Fruit fly (Drosophila melanogaster) whole organism, embryonic: ENCODE measurements around the gene CG15034.

Experiments used
- Adf1 ChIP-seq: fragments of 200-800 bp; sonication (Bioruptor generic); IDR thresholded peaks from 2 replicates; pipeline ENCODE4 v1.3.6; 2022; ENCODE audit warnings: missing biosample characterization, missing genetic modification characterization
- CG12391 ChIP-seq: fragments of 200-800 bp; sonication (Bioruptor generic); optimal IDR thresholded peaks from 3 replicates; lab custom pipeline; 2018; ENCODE audit warnings: missing biosample characterization, mild to moderate bottlenecking, missing genetic modification characterization, moderate library complexity
- CG12744 ChIP-seq: fragments of 200-800 bp; sonication (Bioruptor generic); optimal IDR thresholded peaks from 2 replicates; lab custom pipeline; 2016; ENCODE audit warnings: missing biosample characterization, missing genetic modification characterization
- CG14710 ChIP-seq: fragments of 200-800 bp; sonication (Bioruptor generic); optimal IDR thresholded peaks from 3 replicates; lab custom pipeline; 2019; ENCODE audit warnings: missing biosample characterization, mild to moderate bottlenecking, missing genetic modification characterization, moderate library complexity
- CG15514 ChIP-seq: fragments of 200-800 bp; sonication (Bioruptor generic); optimal IDR thresholded peaks from 3 replicates; lab custom pipeline; 2017; ENCODE audit warnings: missing biosample characterization, missing genetic modification characterization, mild to moderate bottlenecking, moderate library complexity, missing genetic modification reagents
- CG15696 ChIP-seq: fragments of 200-800 bp; sonication (Bioruptor generic); optimal IDR thresholded peaks from 2 replicates; lab custom pipeline; 2019; ENCODE audit warnings: missing biosample characterization, mild to moderate bottlenecking, missing genetic modification characterization, moderate library complexity
- CG16779 ChIP-seq: fragments of 200-800 bp; sonication (Bioruptor generic); IDR thresholded peaks from 2 replicates; pipeline ENCODE4 v1.3.6; 2022; ENCODE audit warnings: missing biosample characterization, missing genetic modification characterization
- CG18476 ChIP-seq: fragments of 200-800 bp; sonication (Bioruptor generic); optimal IDR thresholded peaks from 2 replicates; lab custom pipeline; 2016; ENCODE audit warnings: missing biosample characterization, mild to moderate bottlenecking, missing genetic modification characterization
- CG18599 ChIP-seq: fragments of 200-800 bp; sonication (Bioruptor generic); optimal IDR thresholded peaks from 3 replicates; lab custom pipeline; 2017; ENCODE audit warnings: missing biosample characterization, missing genetic modification characterization, mild to moderate bottlenecking, moderate library complexity, missing genetic modification reagents
- CG3847 ChIP-seq: fragments of 200-800 bp; sonication (Bioruptor generic); IDR thresholded peaks from 2 replicates; pipeline ENCODE4 v1.3.6; 2022; ENCODE audit warnings: missing biosample characterization, missing genetic modification characterization
- CG4424 ChIP-seq: fragments of 200-800 bp; sonication (Bioruptor generic); optimal IDR thresholded peaks from 3 replicates; lab custom pipeline; 2016; ENCODE audit warnings: missing biosample characterization, missing genetic modification characterization
- CG6689 ChIP-seq: fragments of 200-800 bp; sonication (Bioruptor generic); IDR thresholded peaks from 2 replicates; pipeline ENCODE4 v1.3.6; 2022; ENCODE audit warnings: missing biosample characterization, missing genetic modification characterization
- CG7963 ChIP-seq: fragments of 200-800 bp; sonication (Bioruptor generic); IDR thresholded peaks from 3 replicates; pipeline ENCODE4 v1.3.6; 2022; ENCODE audit warnings: missing biosample characterization, missing genetic modification characterization; ENCODE audit not compliant: partially characterized antibody
- CG8281 ChIP-seq: fragments of 200-800 bp; sonication (Bioruptor generic); optimal IDR thresholded peaks from 2 replicates; lab custom pipeline; 2018; ENCODE audit warnings: missing biosample characterization, mild to moderate bottlenecking, missing genetic modification characterization, moderate library complexity
- CG8388 ChIP-seq: fragments of 200-800 bp; sonication (Bioruptor generic); optimal IDR thresholded peaks from 2 replicates; lab custom pipeline; 2019; ENCODE audit warnings: missing biosample characterization, mild to moderate bottlenecking, missing genetic modification characterization, moderate library complexity
- CG8924 ChIP-seq: fragments of 200-800 bp; optimal IDR thresholded peaks from 3 replicates; lab custom pipeline; 2019; ENCODE audit warnings: missing biosample characterization, mild to moderate bottlenecking, missing genetic modification characterization, moderate library complexity
- Dad ChIP-seq: fragments of 200-800 bp; sonication (Bioruptor generic); optimal IDR thresholded peaks from 3 replicates; lab custom pipeline; 2016; ENCODE audit warnings: missing biosample characterization, missing genetic modification characterization
- Dip3 ChIP-seq: fragments of 200-800 bp; sonication (Bioruptor generic); optimal IDR thresholded peaks from 3 replicates; lab custom pipeline; 2016; ENCODE audit warnings: missing biosample characterization, missing genetic modification characterization
- Dll ChIP-seq: fragments of 200-800 bp; sonication (Bioruptor generic); IDR thresholded peaks from 4 replicates; pipeline ENCODE4 v1.3.6; 2022; ENCODE audit warnings: missing biosample characterization, missing genetic modification characterization; ENCODE audit not compliant: partially characterized antibody
- HHEX ChIP-seq: fragments of 200-800 bp; sonication (Bioruptor generic); optimal IDR thresholded peaks from 3 replicates; lab custom pipeline; 2017; ENCODE audit warnings: missing biosample characterization, mild to moderate bottlenecking, missing genetic modification characterization, missing genetic modification reagents
- Nf-YA ChIP-seq: fragments of 200-800 bp; sonication (Bioruptor generic); IDR thresholded peaks from 2 replicates; pipeline ENCODE4 v1.3.6; 2022; ENCODE audit warnings: missing biosample characterization, missing genetic modification characterization
- Nf-YB ChIP-seq: fragments of 200-800 bp; sonication (Bioruptor generic); optimal IDR thresholded peaks from 3 replicates; lab custom pipeline; 2019; ENCODE audit warnings: missing biosample characterization, mild to moderate bottlenecking, missing genetic modification characterization, moderate library complexity
- PHDP ChIP-seq: fragments of 200-800 bp; sonication (Bioruptor generic); optimal IDR thresholded peaks from 3 replicates; lab custom pipeline; 2018; ENCODE audit warnings: missing biosample characterization, mild to moderate bottlenecking, missing genetic modification characterization, moderate library complexity
- Poxn ChIP-seq: fragments of 200-800 bp; sonication (Bioruptor generic); IDR thresholded peaks from 2 replicates; pipeline ENCODE4 v1.3.6; 2022; ENCODE audit warnings: missing biosample characterization, missing genetic modification characterization
- Ptx1 ChIP-seq: fragments of 200-800 bp; sonication (Bioruptor generic); IDR thresholded peaks from 2 replicates; pipeline ENCODE4 v1.3.6; 2022; ENCODE audit warnings: missing biosample characterization, missing genetic modification characterization
- Side ChIP-seq: fragments of 200-800 bp; sonication (Bioruptor generic); optimal IDR thresholded peaks from 2 replicates; lab custom pipeline; 2016; ENCODE audit warnings: missing biosample characterization, missing genetic modification characterization
- Sin3A ChIP-seq: fragments of >200 bp; optimal IDR thresholded peaks from 2 replicates; lab custom pipeline; 2018
- Vsx1 ChIP-seq: fragments of 200-800 bp; sonication (Bioruptor generic); optimal IDR thresholded peaks from 2 replicates; lab custom pipeline; 2017; ENCODE audit warnings: missing biosample characterization, mild to moderate bottlenecking, missing genetic modification characterization, missing genetic modification reagents
- al ChIP-seq: fragments of 200-800 bp; sonication (Bioruptor generic); IDR thresholded peaks from 2 replicates; pipeline ENCODE4 v1.3.6; 2022; ENCODE audit warnings: missing biosample characterization, missing genetic modification characterization
- bigmax ChIP-seq: fragments of 200-800 bp; sonication (Bioruptor generic); optimal IDR thresholded peaks from 2 replicates; lab custom pipeline; 2018; ENCODE audit warnings: missing biosample characterization, mild to moderate bottlenecking, missing genetic modification characterization
- chinmo ChIP-seq: fragments of 200-800 bp; sonication (Bioruptor generic); IDR thresholded peaks from 4 replicates; pipeline ENCODE4 v1.3.6; 2022; ENCODE audit warnings: missing biosample characterization, missing genetic modification characterization; ENCODE audit not compliant: partially characterized antibody
- croc ChIP-seq: fragments of 200-800 bp; sonication (Bioruptor generic); conservative IDR thresholded peaks from 3 replicates; pipeline ENCODE4 v1.3.6; 2022; ENCODE audit warnings: missing biosample characterization, missing genetic modification characterization
- da ChIP-seq: fragments of 200-800 bp; sonication (Bioruptor generic); optimal IDR thresholded peaks from 2 replicates; lab custom pipeline; 2016; ENCODE audit warnings: missing biosample characterization, missing genetic modification characterization
- emc ChIP-seq: fragments of 200-800 bp; sonication (Bioruptor generic); optimal IDR thresholded peaks from 2 replicates; lab custom pipeline; 2016; ENCODE audit warnings: missing biosample characterization, missing genetic modification characterization
- fd96Cb ChIP-seq: fragments of 200-800 bp; sonication (Bioruptor generic); optimal IDR thresholded peaks from 2 replicates; lab custom pipeline; 2018; ENCODE audit warnings: missing biosample characterization, mild to moderate bottlenecking, missing genetic modification characterization, moderate library complexity
- gcm ChIP-seq: fragments of 200-800 bp; sonication (Bioruptor generic); optimal IDR thresholded peaks from 2 replicates; lab custom pipeline; 2019; ENCODE audit warnings: missing biosample characterization, mild to moderate bottlenecking, missing genetic modification characterization, moderate library complexity
- grau ChIP-seq: fragments of 200-800 bp; optimal IDR thresholded peaks from 3 replicates; lab custom pipeline; 2019; ENCODE audit warnings: missing biosample characterization, mild to moderate bottlenecking, missing genetic modification characterization, moderate library complexity
- inv ChIP-seq: fragments of 200-800 bp; sonication (Bioruptor generic); IDR thresholded peaks from 2 replicates; pipeline ENCODE4 v1.3.6; 2022; ENCODE audit warnings: missing biosample characterization, missing genetic modification characterization; ENCODE audit not compliant: partially characterized antibody
- jigr1 ChIP-seq: fragments of 200-800 bp; sonication (Bioruptor generic); IDR thresholded peaks from 3 replicates; pipeline ENCODE4 v1.3.6; 2022; ENCODE audit warnings: missing biosample characterization, missing genetic modification characterization
- kah ChIP-seq: fragments of 200-800 bp; sonication (Bioruptor generic); optimal IDR thresholded peaks from 2 replicates; lab custom pipeline; 2018; ENCODE audit warnings: missing biosample characterization, mild to moderate bottlenecking, missing genetic modification characterization
- phol ChIP-seq: fragments of 200-800 bp; sonication (Bioruptor generic); optimal IDR thresholded peaks from 3 replicates; lab custom pipeline; 2018; ENCODE audit warnings: missing biosample characterization, mild to moderate bottlenecking, missing genetic modification characterization, moderate library complexity
- repo ChIP-seq: fragments of 200-800 bp; sonication (Bioruptor generic); optimal IDR thresholded peaks from 2 replicates; lab custom pipeline; 2016; ENCODE audit warnings: missing biosample characterization, missing genetic modification characterization
- sim ChIP-seq: fragments of 200-800 bp; sonication (Bioruptor generic); IDR thresholded peaks from 2 replicates; pipeline ENCODE4 v1.3.6; 2022; ENCODE audit warnings: missing biosample characterization, missing genetic modification characterization
- sug ChIP-seq: fragments of 200-800 bp; optimal IDR thresholded peaks from 2 replicates; lab custom pipeline; 2019; ENCODE audit warnings: missing biosample characterization, mild to moderate bottlenecking, missing genetic modification characterization, moderate library complexity
- tio ChIP-seq: fragments of 200-800 bp; sonication (Bioruptor generic); optimal IDR thresholded peaks from 2 replicates; lab custom pipeline; 2017; ENCODE audit warnings: missing biosample characterization, missing genetic modification characterization, inconsistent platforms
- tll ChIP-seq, 2 experiments: fragments of 200-800 bp in 1 of 2; fragments of >200 bp in 1 of 2; sonication (Bioruptor generic) in 1 of 2; optimal IDR thresholded peaks; 2 replicates each; lab custom pipeline; 2017 to 2019; ENCODE audit warnings: missing biosample characterization in 2 of 2, missing genetic modification characterization in 2 of 2, mild to moderate bottlenecking in 1 of 2, moderate library complexity in 1 of 2
- vfl ChIP-seq: fragments of 200-800 bp; sonication (Bioruptor generic); optimal IDR thresholded peaks from 2 replicates; lab custom pipeline; 2016; ENCODE audit warnings: missing biosample characterization, missing genetic modification characterization
- vvl ChIP-seq: fragments of 200-800 bp; sonication (Bioruptor generic); IDR thresholded peaks from 2 replicates; pipeline ENCODE4 v1.3.6; 2022; ENCODE audit warnings: missing biosample characterization, missing genetic modification characterization
- wek ChIP-seq: fragments of 200-800 bp; sonication (Bioruptor generic); optimal IDR thresholded peaks from 3 replicates; lab custom pipeline; 2018; ENCODE audit warnings: missing biosample characterization, mild to moderate bottlenecking, missing genetic modification characterization, moderate library complexity

The CG15034 gene

dm6 chrX:7335524-7335991 lies 11.7 kb downstream of the CG15034 start (continued):
- TF ChIP-seq CG4424 (GFP tag; lab: Kevin White, UChicago) (peak; percentile 4), CG8388 (GFP tag; lab: Kevin White, UChicago) (peak; percentile 55), tll (GFP tag; optimal IDR thresholded peaks at IDR 0.05; lab: Kevin White, UChicago) (peak in 1 of 2 experiments; percentile 7), CG12391 (tag; lab: Kevin White, UChicago) (peak; percentile 68), kah (peak; percentile 36), vvl (GFP tag; lab: Robert Waterston, UW) (no peak), CG18599 (peak; percentile 4), CG15696 (tag; lab: Kevin White, UChicago) (peak; percentile 10), fd96Cb (tag; lab: Kevin White, UChicago) (peak; percentile 42), PHDP (peak; percentile 61), CG8281 (tag; lab: Kevin White, UChicago) (peak; percentile 12), CG7963 (GFP tag; lab: Robert Waterston, UW) (no peak), Ptx1 (GFP tag; lab: Robert Waterston, UW) (peak; percentile 11; the same call in 1 of the 2 replicates), gcm (peak; percentile 50)

- no peak for TF ChIP-seq da
- peak; percentile 89 for TF ChIP-seq CG8924 (tag; lab: Kevin White, UChicago)
- TF ChIP-seq CG3847 (GFP tag; lab: Robert Waterston, UW): peak; percentile 61; the same call in 1 of the 2 replicates
- TF ChIP-seq CG16779 (GFP tag; lab: Robert Waterston, UW): no peak
- TF ChIP-seq CG15514: peak; percentile 64
- no peak for TF ChIP-seq Dll (GFP tag; lab: Robert Waterston, UW)
- TF ChIP-seq sim (GFP tag; lab: Robert Waterston, UW): peak; percentile 33; the same call in 1 of the 2 replicates
- TF ChIP-seq inv (GFP tag; lab: Robert Waterston, UW): no peak
- TF ChIP-seq grau (tag; lab: Kevin White, UChicago): peak; percentile 98
- peak; percentile 80 for TF ChIP-seq HHEX (GFP tag; lab: Kevin White, UChicago)
- TF ChIP-seq chinmo (GFP tag; lab: Robert Waterston, UW): no peak
- no peak for TF ChIP-seq Side (GFP tag; lab: Kevin White, UChicago)
- TF ChIP-seq phol (tag; lab: Kevin White, UChicago): peak; percentile 88
- peak; percentile 57 for TF ChIP-seq croc
- TF ChIP-seq CG14710: peak; percentile 84
- no peak for TF ChIP-seq Dad (GFP tag; lab: Kevin White, UChicago)
- TF ChIP-seq Sin3A: no peak
- TF ChIP-seq wek (GFP tag; lab: Kevin White, UChicago): no peak
- TF ChIP-seq kah: peak; percentile 19
- no peak for TF ChIP-seq emc (GFP tag; lab: Kevin White, UChicago)
- no peak for TF ChIP-seq Adf1
- peak; percentile 41; the same call in 1 of the 3 replicates for TF ChIP-seq jigr1 (GFP tag; lab: Robert Waterston, UW)
- TF ChIP-seq Poxn (GFP tag; lab: Robert Waterston, UW): 0 out of 2 replicates have a peak, but pooled peaks have one; percentile 36
- peak; percentile 71 for TF ChIP-seq Nf-YB (GFP tag; lab: Kevin White, UChicago)
- peak; percentile 65 for TF ChIP-seq Vsx1 (GFP tag; lab: Kevin White, UChicago)
- peak; percentile 59 for TF ChIP-seq al (GFP tag; lab: Robert Waterston, UW)
- TF ChIP-seq Dip3 (GFP tag; lab: Kevin White, UChicago): no peak
- no peak for TF ChIP-seq CG18476
- TF ChIP-seq tio: peak; percentile 58
- no peak for TF ChIP-seq repo (GFP tag; lab: Kevin White, UChicago)
- peak; percentile 73 for TF ChIP-seq sug (tag; lab: Kevin White, UChicago)
- TF ChIP-seq Nf-YA (GFP tag; lab: Robert Waterston, UW): no peak
- TF ChIP-seq bigmax (GFP tag; lab: Kevin White, UChicago): no peak
- peak; percentile 82 for TF ChIP-seq CG6689 (GFP tag; lab: Robert Waterston, UW)
- TF ChIP-seq CG12744 (GFP tag; lab: Kevin White, UChicago): no peak
- TF ChIP-seq vfl (GFP tag; lab: Kevin White, UChicago): no peak
Measured at dm6 chrX:7334801-7335176, 12.5 kb downstream of the CG15034 start.
